Worm (Caenorhabditis elegans): ENCODE measurements around the gene ZK84.1.
A peak's percentile ranks its signal among the peaks of the same experiment; 100 is the strongest.
"Not testable (repeated sequence)": the region's sequence is repeated elsewhere in the genome, so short reads cannot be mapped to it uniquely, and the experiment has no call there.

The ZK84.1 gene

ce11 chrII:6000136-6000535 is 20.3 kb upstream of the ZK84.1 start, which contains the start of gene ins-6:
Gene ins-6 (plus strand): TSS chrII:6000436.
- TF ChIP-seq elt-2 (tag; optimal IDR thresholded peaks at IDR 0.05) (no peak), pqm-1 (tag; optimal IDR thresholded peaks at IDR 0.05) (no peak), K02D7.2 (tag; optimal IDR thresholded peaks at IDR 0.05) (no peak), ttx-3 (tag; optimal IDR thresholded peaks at IDR 0.05) (no peak), syd-9 (tag; optimal IDR thresholded peaks at IDR 0.05) (no peak), ref-2 (tag; optimal IDR thresholded peaks at IDR 0.05) (no peak)

ce11 chrII:6001004-6001403 is 19.4 kb upstream of the ZK84.1 start:
- peak; percentile 46 for TF ChIP-seq hlh-30 (tag; optimal IDR thresholded peaks at IDR 0.05; ENCODE audit: insufficient read depth)
- TF ChIP-seq dve-1 (tag; optimal IDR thresholded peaks at IDR 0.05) = no peak
- TF ChIP-seq madf-2 (tag; optimal IDR thresholded peaks at IDR 0.05) = no peak
- TF ChIP-seq ahr-1 (tag; optimal IDR thresholded peaks at IDR 0.05) = no peak
- TF ChIP-seq syd-9 (tag; optimal IDR thresholded peaks at IDR 0.05) = no peak
- TF ChIP-seq tbx-7 (tag; optimal IDR thresholded peaks at IDR 0.05) = no peak
- no peak for TF ChIP-seq C08G9.2 (tag; optimal IDR thresholded peaks at IDR 0.05)
- no peak for TF ChIP-seq ceh-6 (GFP tag; optimal IDR thresholded peaks at IDR 0.05)
- TF ChIP-seq ceh-14 (tag; optimal IDR thresholded peaks at IDR 0.05) = no peak
- TF ChIP-seq ceh-48 (tag; optimal IDR thresholded peaks at IDR 0.05) = no peak
- no peak for TF ChIP-seq pat-9 (tag; optimal IDR thresholded peaks at IDR 0.05)
- TF ChIP-seq unc-55 (GFP tag; optimal IDR thresholded peaks at IDR 0.05) = peak; percentile 68
- TF ChIP-seq ceh-45 (GFP tag; IDR thresholded peaks at IDR 0.05) = no peak
- TF ChIP-seq pqm-1 (tag; optimal IDR thresholded peaks at IDR 0.05) = no peak
- TF ChIP-seq K02D7.2 (tag; optimal IDR thresholded peaks at IDR 0.05) = no peak
- TF ChIP-seq ttx-3 (tag; optimal IDR thresholded peaks at IDR 0.05) = no peak
- no peak for TF ChIP-seq gmeb-2 (tag; optimal IDR thresholded peaks at IDR 0.05)

- not testable (repeated sequence) for TF ChIP-seq pqm-1 (tag; optimal IDR thresholded peaks at IDR 0.05); ceh-6 (GFP tag; optimal IDR thresholded peaks at IDR 0.05); fkh-6 (tag; optimal IDR thresholded peaks at IDR 0.05)
These were observed 11.6 kb upstream of the ZK84.1 start, which contains the start of gene ZK84.4 for ce11 chrII:6008887-6009286. Gene ZK84.4 (minus strand): TSS chrII:6008987.

ce11 chrII:6010544-6010943 is 9.9 kb upstream of the ZK84.1 start, which contains the start of gene ins-20:
Gene ins-20 (plus strand): TSS chrII:6010844.
- TF ChIP-seq fkh-6 (tag; optimal IDR thresholded peaks at IDR 0.05) (no peak), ets-4 (tag; optimal IDR thresholded peaks at IDR 0.05) (no peak), rnt-1 (tag; optimal IDR thresholded peaks at IDR 0.05) (no peak), pqm-1 (tag; optimal IDR thresholded peaks at IDR 0.05) (no peak), ceh-48 (tag; optimal IDR thresholded peaks at IDR 0.05) (no peak), nhr-11 (tag; optimal IDR thresholded peaks at IDR 0.05) (no peak), zip-5 (tag; optimal IDR thresholded peaks at IDR 0.05) (no peak), Y22D7AL.16 (tag; optimal IDR thresholded peaks at IDR 0.05) (no peak), pax-1 (tag; optimal IDR thresholded peaks at IDR 0.05) (no peak), dve-1 (tag; optimal IDR thresholded peaks at IDR 0.05) (no peak), eyg-1 (tag; optimal IDR thresholded peaks at IDR 0.05) (no peak), tbx-7 (tag; optimal IDR thresholded peaks at IDR 0.05) (no peak), hlh-15 (tag; optimal IDR thresholded peaks at IDR 0.05) (no peak), odd-2 (tag; optimal IDR thresholded peaks at IDR 0.05) (no peak), dmd-4 (tag; optimal IDR thresholded peaks at IDR 0.05; ENCODE audit: borderline replicate concordance) (no peak)

- not testable (repeated sequence) for TF ChIP-seq hlh-8, gmeb-2, sox-4 (tag; optimal IDR thresholded peaks at IDR 0.05)
These were observed 6.4 kb upstream of the ZK84.1 start, which contains the start of gene ZK84.2 for ce11 chrII:6014057-6014456. Gene ZK84.2 (plus strand): TSS chrII:6014357.

ce11 chrII:6016410-6016809 is 4.0 kb upstream of the ZK84.1 start, which contains the start of gene ZK84.5:
Gene ZK84.5 (minus strand): TSS chrII:6016510.
- TF ChIP-seq elt-2 (tag; optimal IDR thresholded peaks at IDR 0.05) = no peak
- TF ChIP-seq K09A11.1 (tag; optimal IDR thresholded peaks at IDR 0.05; ENCODE audit: insufficient read depth) = no peak
- no peak for TF ChIP-seq ttx-3 (tag; optimal IDR thresholded peaks at IDR 0.05)
- no peak for TF ChIP-seq hlh-13 (GFP tag; optimal IDR thresholded peaks at IDR 0.05)
- TF ChIP-seq ahr-1 (tag; optimal IDR thresholded peaks at IDR 0.05) = no peak
- TF ChIP-seq sox-4 (tag; optimal IDR thresholded peaks at IDR 0.05) = no peak
- no peak for TF ChIP-seq ama-1 (optimal IDR thresholded peaks at IDR 0.05)
- TF ChIP-seq ceh-45 (GFP tag; IDR thresholded peaks at IDR 0.05) = no peak
- TF ChIP-seq lin-11 (tag; optimal IDR thresholded peaks at IDR 0.05) = no peak
- no peak for TF ChIP-seq pqm-1 (tag; optimal IDR thresholded peaks at IDR 0.05)
- TF ChIP-seq dmd-4 (tag; optimal IDR thresholded peaks at IDR 0.05; ENCODE audit: borderline replicate concordance) = no peak
- TF ChIP-seq T23F11.4 (GFP tag; optimal IDR thresholded peaks at IDR 0.05) = no peak
- TF ChIP-seq hlh-15 (tag; optimal IDR thresholded peaks at IDR 0.05) = no peak
- no peak for TF ChIP-seq sdc-2 (tag; optimal IDR thresholded peaks at IDR 0.05)
- no peak for TF ChIP-seq tbx-7 (tag; optimal IDR thresholded peaks at IDR 0.05)
- no peak for TF ChIP-seq npax-4 (tag; optimal IDR thresholded peaks at IDR 0.05)
- no peak for TF ChIP-seq nhr-11 (tag; optimal IDR thresholded peaks at IDR 0.05)
- no peak for TF ChIP-seq pax-1 (tag; optimal IDR thresholded peaks at IDR 0.05)
- TF ChIP-seq elt-4 (tag; optimal IDR thresholded peaks at IDR 0.05) = no peak

Measured in whole organism, late embryonic.